Worm (Caenorhabditis elegans): ENCODE results near the gene F20D12.7.

ce11 chrIV:7946457-7946856 is 7.7 kb upstream of the F20D12.7 start, which contains the start of gene czw-1:
- TF ChIP-seq nhr-77 (tag; optimal IDR thresholded peaks at IDR 0.05) (no peak), zag-1 (tag; optimal IDR thresholded peaks at IDR 0.05) (no peak), nhr-129 (tag; optimal IDR thresholded peaks at IDR 0.05) (no peak), unc-62 (GFP tag; optimal IDR thresholded peaks at IDR 0.05) (no peak), ztf-4 (tag; optimal IDR thresholded peaks at IDR 0.05) (no peak), nhr-25 (tag; optimal IDR thresholded peaks at IDR 0.05) (no peak), ama-1 (optimal IDR thresholded peaks at IDR 0.05) (no peak), unc-39 (tag; optimal IDR thresholded peaks at IDR 0.05) (no peak), blmp-1 (tag; optimal IDR thresholded peaks at IDR 0.05; ENCODE audit: insufficient read depth) (no peak), nhr-10 (tag; optimal IDR thresholded peaks at IDR 0.05) (no peak), R02D3.7 (tag; optimal IDR thresholded peaks at IDR 0.05) (no peak), mdl-1 (tag; optimal IDR thresholded peaks at IDR 0.05) (no peak), snpc-4 (tag; optimal IDR thresholded peaks at IDR 0.05) (no peak), lin-39 (tag; optimal IDR thresholded peaks at IDR 0.05) (no peak)

Measured in whole organism, L2 larva.